Fruit fly (Drosophila melanogaster): ENCODE results near the gene CG13014.

CG13014 gene

dm6 chrX:16633181-16633957, 45.7 kb downstream of the CG13014 start (continued):
- TF ChIP-seq Bdp1 (GFP tag; optimal IDR thresholded peaks at IDR 0.05) = no peak
- TF ChIP-seq sens (GFP tag) = peak; percentile 11
- peak; percentile 4 for TF ChIP-seq pfk (GFP tag; optimal IDR thresholded peaks at IDR 0.05)
- no peak for TF ChIP-seq al (GFP tag; IDR thresholded peaks at IDR 0.05)
- TF ChIP-seq Rx (GFP tag; IDR thresholded peaks at IDR 0.05) = no peak
- TF ChIP-seq CG13775 (GFP tag; optimal IDR thresholded peaks at IDR 0.05) = no peak
- TF ChIP-seq en (GFP tag; optimal IDR thresholded peaks at IDR 0.05) = no peak
- TF ChIP-seq Kr (GFP tag; optimal IDR thresholded peaks at IDR 0.05) = no peak
- peak; percentile 66 for TF ChIP-seq CG12769 (tag; optimal IDR thresholded peaks at IDR 0.05)
- peak; percentile 28 for TF ChIP-seq Ets65A (GFP tag)
- peak; percentile 24 for TF ChIP-seq Hand (GFP tag; optimal IDR thresholded peaks at IDR 0.05)
- TF ChIP-seq vvl (GFP tag; IDR thresholded peaks at IDR 0.05) = peak; percentile 40; the same call in 1 of the 2 replicates
- no peak for TF ChIP-seq ap (GFP tag; IDR thresholded peaks at IDR 0.05)
- no peak for TF ChIP-seq CG8944 (GFP tag; optimal IDR thresholded peaks at IDR 0.05)
- TF ChIP-seq vnd (GFP tag; IDR thresholded peaks at IDR 0.05; ENCODE audit: partially characterized antibody) = no peak
- TF ChIP-seq Atf6 (GFP tag; IDR thresholded peaks at IDR 0.05) = no peak

DNA sequence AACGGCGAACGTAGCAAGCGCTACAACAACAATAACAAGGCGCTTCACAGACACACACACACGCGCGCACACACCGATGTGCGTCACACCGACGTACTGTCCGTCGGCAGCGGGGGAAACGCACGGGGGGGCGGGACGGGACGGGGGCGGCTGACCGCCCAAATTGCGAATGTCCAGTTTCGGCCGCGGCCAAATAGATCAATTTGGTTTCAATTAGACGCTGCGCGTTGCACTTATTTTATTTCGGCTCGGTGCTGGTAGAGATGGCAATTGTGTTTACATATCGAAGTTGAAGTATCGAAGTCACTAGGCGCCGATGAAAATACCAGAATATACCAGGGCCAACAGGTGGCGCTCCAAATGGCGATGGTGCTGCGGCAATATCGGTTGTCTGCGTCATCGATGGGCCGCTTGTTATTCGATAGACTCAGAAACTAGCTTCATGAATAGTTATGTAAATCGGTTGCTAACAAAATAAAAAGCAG, 49.5 kb downstream of the CG13014 start, which contains the start of gene Rok:
Gene Rok, minus strand, starts transcription at position 309 of the 485 bp plus-strand sequence.
- TF ChIP-seq bbx (GFP tag; IDR thresholded peaks at IDR 0.05; ENCODE audit: partially characterized antibody) (peak; percentile 89), CG11247 (GFP tag; IDR thresholded peaks at IDR 0.05) (no peak), Sry-δ (GFP tag; optimal IDR thresholded peaks at IDR 0.05) (peak; percentile 95), HLH4C (GFP tag; IDR thresholded peaks at IDR 0.05; ENCODE audit: partially characterized antibody) (peak; percentile 79; the same call in 2 of the 3 replicates), hbn (GFP tag; IDR thresholded peaks at IDR 0.05; ENCODE audit: partially characterized antibody) (peak; percentile 69), Pdp1 (GFP tag; optimal IDR thresholded peaks at IDR 0.05) (peak in 1 of 2 experiments; percentile 46), hb (GFP tag; IDR thresholded peaks at IDR 0.05; ENCODE audit: partially characterized antibody) (peak; percentile 87), GATAe (GFP tag; conservative IDR thresholded peaks at IDR 0.05) (no peak), eve (GFP tag; optimal IDR thresholded peaks at IDR 0.05) (no peak), CG3281 (GFP tag; optimal IDR thresholded peaks at IDR 0.05) (no peak), CG11456 (GFP tag; IDR thresholded peaks at IDR 0.05) (peak; percentile 33; the same call in 1 of the 3 replicates), CG2889 (GFP tag; IDR thresholded peaks at IDR 0.05) (no peak), CG32767 (GFP tag; IDR thresholded peaks at IDR 0.05) (peak; percentile 24; the same call in 1 of the 2 replicates), CG6689 (GFP tag; IDR thresholded peaks at IDR 0.05) (no peak), CG4854 (GFP tag; optimal IDR thresholded peaks at IDR 0.05) (no peak), Hmr (GFP tag; optimal IDR thresholded peaks at IDR 0.05) (no peak), nom (GFP tag; optimal IDR thresholded peaks at IDR 0.05) (peak; percentile 11), CG4328 (GFP tag; optimal IDR thresholded peaks at IDR 0.05) (no peak), CG30431 (GFP tag; optimal IDR thresholded peaks at IDR 0.05) (no peak), Chrac-16 (GFP tag; optimal IDR thresholded peaks at IDR 0.05) (no peak), CG34422 (GFP tag; IDR thresholded peaks at IDR 0.05) (peak; percentile 18), mam (GFP tag; optimal IDR thresholded peaks at IDR 0.05) (peak; percentile 18), YL-1 (GFP tag; optimal IDR thresholded peaks at IDR 0.05) (peak; percentile 6), pzg (GFP tag; optimal IDR thresholded peaks at IDR 0.05) (peak; percentile 80), Dll (GFP tag; IDR thresholded peaks at IDR 0.05; ENCODE audit: partially characterized antibody) (peak; percentile 77), CG14441 (GFP tag; IDR thresholded peaks at IDR 0.05) (peak; percentile 7; the same call in 1 of the 2 replicates), Adf1 (GFP tag; IDR thresholded peaks at IDR 0.05) (peak; percentile 53), row (GFP tag; IDR thresholded peaks at IDR 0.05) (peak; percentile 37; the same call in 2 of the 3 replicates), CG1603 (tag; optimal IDR thresholded peaks at IDR 0.05) (peak; percentile 61), Myb (GFP tag; optimal IDR thresholded peaks at IDR 0.05) (peak; percentile 16), CG2202 (tag; optimal IDR thresholded peaks at IDR 0.05) (no peak), CG17186 (GFP tag; optimal IDR thresholded peaks at IDR 0.05) (peak; percentile 46), CG11504 (tag; optimal IDR thresholded peaks at IDR 0.05) (no peak)

Data from whole organism, embryonic.